Fruit fly (Drosophila melanogaster) whole organism, embryonic: ENCODE measurements around the gene Acp26Aa.

Source experiments
- CG3163 ChIP-seq: fragments of 200-800 bp; sonication (Bioruptor generic); optimal IDR thresholded peaks from 3 replicates; lab custom pipeline; 2016; ENCODE audit warnings: missing biosample characterization, missing genetic modification characterization
- Nf-YC ChIP-seq: fragments of 200-800 bp; optimal IDR thresholded peaks from 3 replicates; lab custom pipeline; 2019; ENCODE audit warnings: missing biosample characterization, mild to moderate bottlenecking, missing genetic modification characterization, moderate library complexity
- pan ChIP-seq, 4 experiments: fragments of >200 bp in 3 of 4; fragments of 200-800 bp in 1 of 4; sonication (Bioruptor generic) in 1 of 4; optimal IDR thresholded peaks in 3 of 4; IDR thresholded peaks in 1 of 4; 2 replicates each; pipeline versions ENCODE4 v1.3.6 to Lab custom; 2017 to 2022; ENCODE audit warnings: missing biosample characterization in 2 of 4, missing genetic modification characterization in 2 of 4, mixed read lengths in 1 of 4
- peb ChIP-seq: fragments of 200-800 bp; sonication (Bioruptor generic); IDR thresholded peaks from 2 replicates; pipeline ENCODE4 v1.3.6; 2022; ENCODE audit warnings: missing biosample characterization, missing genetic modification characterization

dm6 chr2L:5856786-5857185, 36.9 kb downstream of the Acp26Aa start:
- TF ChIP-seq peb (GFP tag; lab: Robert Waterston, UW): no peak
- TF ChIP-seq pan (optimal IDR thresholded peaks at IDR 0.05; lab: Kevin White, UChicago): no peak
- TF ChIP-seq pan (GFP tag; optimal IDR thresholded peaks at IDR 0.05 in 1 of 2, IDR thresholded peaks at IDR 0.05 in 1 of 2): no peak
- no peak for TF ChIP-seq Nf-YC
- TF ChIP-seq CG3163 (GFP tag; lab: Kevin White, UChicago): no peak
